Fruit fly (Drosophila melanogaster) whole organism, embryonic: ENCODE measurements around the gene Tyler.

Experiments
- Adf1 ChIP-seq: fragments of 200-800 bp; sonication (Bioruptor generic); IDR thresholded peaks from 2 replicates; pipeline ENCODE4 v1.3.6; 2022; ENCODE audit warnings: missing biosample characterization, missing genetic modification characterization
- Atf6 ChIP-seq: fragments of 200-800 bp; sonication (Bioruptor generic); IDR thresholded peaks from 2 replicates; pipeline ENCODE4 v1.3.6; 2022; ENCODE audit warnings: missing biosample characterization, missing genetic modification characterization
- Awh ChIP-seq: fragments of 200-800 bp; sonication (Bioruptor generic); IDR thresholded peaks from 2 replicates; pipeline ENCODE4, ENCODE4 v1.3.6; 2022; ENCODE audit warnings: missing biosample characterization, missing genetic modification characterization
- Bteb2 ChIP-seq: fragments of 200-800 bp; sonication (Bioruptor generic); optimal IDR thresholded peaks from 2 replicates; lab custom pipeline; 2016; ENCODE audit warnings: missing biosample characterization, missing genetic modification characterization
- CG10267 ChIP-seq: fragments of 200-800 bp; sonication (Bioruptor generic); optimal IDR thresholded peaks from 2 replicates; lab custom pipeline; 2018; ENCODE audit warnings: missing biosample characterization, mild to moderate bottlenecking, missing genetic modification characterization, moderate library complexity
- CG14014 ChIP-seq: fragments of 200-800 bp; sonication (Bioruptor generic); IDR thresholded peaks from 2 replicates; pipeline ENCODE4 v1.3.6; 2022; ENCODE audit warnings: missing biosample characterization, missing genetic modification characterization
- CG14050 ChIP-seq: fragments of 200-800 bp; sonication (Bioruptor generic); IDR thresholded peaks from 3 replicates; pipeline ENCODE4 v1.3.6; 2022; ENCODE audit warnings: missing biosample characterization, missing genetic modification characterization
- CG17829 ChIP-seq: fragments of 200-800 bp; optimal IDR thresholded peaks from 2 replicates; lab custom pipeline; 2019; ENCODE audit warnings: missing biosample characterization, mild to moderate bottlenecking, missing genetic modification characterization, moderate library complexity
- CG18262 ChIP-seq: fragments of 200-800 bp; optimal IDR thresholded peaks from 3 replicates; lab custom pipeline; 2019; ENCODE audit warnings: missing biosample characterization, mild to moderate bottlenecking, missing genetic modification characterization, moderate library complexity
- CG18599 ChIP-seq: fragments of 200-800 bp; sonication (Bioruptor generic); optimal IDR thresholded peaks from 3 replicates; lab custom pipeline; 2017; ENCODE audit warnings: missing biosample characterization, missing genetic modification characterization, mild to moderate bottlenecking, moderate library complexity, missing genetic modification reagents
- CG31441 ChIP-seq: fragments of 200-800 bp; sonication (Bioruptor generic); IDR thresholded peaks from 2 replicates; pipeline ENCODE4 v1.3.6; 2022; ENCODE audit warnings: missing biosample characterization, missing genetic modification characterization
- CG4282 ChIP-seq: fragments of 200-800 bp; sonication (Bioruptor generic); optimal IDR thresholded peaks from 2 replicates; lab custom pipeline; 2016; ENCODE audit warnings: missing biosample characterization, missing genetic modification characterization
- CG5953 ChIP-seq: fragments of 200-800 bp; sonication (Bioruptor generic); IDR thresholded peaks from 2 replicates; pipeline ENCODE4 v1.3.6; 2022; ENCODE audit warnings: missing biosample characterization, missing genetic modification characterization
- CG7271 ChIP-seq: fragments of 200-800 bp; sonication (Bioruptor generic); optimal IDR thresholded peaks from 2 replicates; lab custom pipeline; 2018; ENCODE audit warnings: missing biosample characterization, mild to moderate bottlenecking, missing genetic modification characterization, moderate library complexity
- Elba2 ChIP-seq: fragments of 200-800 bp; sonication (Bioruptor generic); optimal IDR thresholded peaks from 3 replicates; lab custom pipeline; 2016; ENCODE audit warnings: missing biosample characterization, missing genetic modification characterization
- HHEX ChIP-seq: fragments of 200-800 bp; sonication (Bioruptor generic); optimal IDR thresholded peaks from 3 replicates; lab custom pipeline; 2017; ENCODE audit warnings: missing biosample characterization, mild to moderate bottlenecking, missing genetic modification characterization, missing genetic modification reagents
- HLH3B ChIP-seq: fragments of 200-800 bp; sonication (Bioruptor generic); IDR thresholded peaks from 2 replicates; pipeline ENCODE4 v1.3.6; 2022; ENCODE audit warnings: missing biosample characterization, missing genetic modification characterization
- HLH4C ChIP-seq: fragments of 200-800 bp; sonication (Bioruptor generic); IDR thresholded peaks from 3 replicates; pipeline ENCODE4 v1.3.6; 2022; ENCODE audit warnings: missing biosample characterization, missing genetic modification characterization; ENCODE audit not compliant: partially characterized antibody
- HLHmδ ChIP-seq: fragments of 200-800 bp; sonication (Bioruptor generic); optimal IDR thresholded peaks from 2 replicates; lab custom pipeline; 2018; ENCODE audit warnings: missing biosample characterization, mild to moderate bottlenecking, missing genetic modification characterization, moderate library complexity
- Hey ChIP-seq: fragments of 200-800 bp; sonication (Bioruptor generic); optimal IDR thresholded peaks from 3 replicates; lab custom pipeline; 2018; ENCODE audit warnings: missing biosample characterization, mild to moderate bottlenecking, missing genetic modification characterization
- Hr3 ChIP-seq: fragments of 200-800 bp; sonication (Bioruptor generic); optimal IDR thresholded peaks from 3 replicates; lab custom pipeline; 2016; ENCODE audit warnings: missing biosample characterization, missing genetic modification characterization
- MBD-R2 ChIP-seq: fragments of 200-800 bp; sonication (Bioruptor generic); IDR thresholded peaks from 2 replicates; pipeline ENCODE4 v1.3.6; 2022; ENCODE audit warnings: missing biosample characterization, missing genetic modification characterization
- NC2α ChIP-seq: fragments of 200-800 bp; sonication (Bioruptor generic); optimal IDR thresholded peaks from 2 replicates; lab custom pipeline; 2016; ENCODE audit warnings: missing biosample characterization, missing genetic modification characterization
- Neu2 ChIP-seq: fragments of 200-800 bp; sonication (Bioruptor generic); optimal IDR thresholded peaks from 3 replicates; lab custom pipeline; 2016; ENCODE audit warnings: missing biosample characterization, missing genetic modification characterization, borderline replicate concordance
- Optix ChIP-seq: fragments of 200-800 bp; sonication (Bioruptor generic); IDR thresholded peaks from 3 replicates; pipeline ENCODE4 v1.3.6; 2022; ENCODE audit warnings: missing biosample characterization, missing genetic modification characterization
- Sox100B ChIP-seq: fragments of 200-800 bp; sonication (Bioruptor generic); optimal IDR thresholded peaks from 3 replicates; lab custom pipeline; 2018; ENCODE audit warnings: missing biosample characterization, mild to moderate bottlenecking, missing genetic modification characterization
- Sry-β ChIP-seq: fragments of 200-800 bp; sonication (Bioruptor generic); optimal IDR thresholded peaks from 2 replicates; lab custom pipeline; 2018; ENCODE audit warnings: missing biosample characterization, mild to moderate bottlenecking, missing genetic modification characterization, moderate library complexity
- Ssrp ChIP-seq: fragments of 200-800 bp; sonication (Bioruptor generic); optimal IDR thresholded peaks from 2 replicates; lab custom pipeline; 2018; ENCODE audit warnings: missing biosample characterization, mild to moderate bottlenecking, missing genetic modification characterization, moderate library complexity
- TFAM ChIP-seq: fragments of 200-800 bp; sonication (Bioruptor generic); optimal IDR thresholded peaks from 2 replicates; lab custom pipeline; 2017; ENCODE audit warnings: missing biosample characterization, missing genetic modification characterization, inconsistent platforms
- Taf1 ChIP-seq: fragments of 200-800 bp; sonication (Bioruptor generic); IDR thresholded peaks from 2 replicates; pipeline ENCODE4 v1.3.6; 2022; ENCODE audit warnings: missing biosample characterization, missing genetic modification characterization
- br ChIP-seq: fragments of >200 bp; optimal IDR thresholded peaks from 2 replicates; lab custom pipeline; 2017
- cg ChIP-seq: fragments of 200-800 bp; sonication (Bioruptor generic); optimal IDR thresholded peaks from 3 replicates; lab custom pipeline; 2019; ENCODE audit warnings: missing biosample characterization, mild to moderate bottlenecking, missing genetic modification characterization, moderate library complexity
- chm ChIP-seq: fragments of 200-800 bp; sonication (Bioruptor generic); IDR thresholded peaks from 2 replicates; pipeline ENCODE4 v1.3.6; 2022; ENCODE audit warnings: missing biosample characterization, missing genetic modification characterization
- crp ChIP-seq, 2 experiments: fragments of 200-800 bp; sonication (Bioruptor generic); optimal IDR thresholded peaks; 2 replicates in 1 of 2; 3 replicates in 1 of 2; lab custom pipeline; 2017; ENCODE audit warnings: missing biosample characterization in 2 of 2, missing genetic modification characterization in 2 of 2, mild to moderate bottlenecking in 1 of 2, moderate library complexity in 1 of 2
- cwo ChIP-seq: fragments of 200-800 bp; sonication (Bioruptor generic); optimal IDR thresholded peaks from 3 replicates; lab custom pipeline; 2017; ENCODE audit warnings: missing biosample characterization, missing genetic modification characterization, mild to moderate bottlenecking, moderate library complexity, missing genetic modification reagents
- dysf ChIP-seq: fragments of 200-800 bp; sonication (Bioruptor generic); IDR thresholded peaks from 3 replicates; pipeline ENCODE4 v1.3.6; 2022; ENCODE audit warnings: missing biosample characterization, missing genetic modification characterization
- ham ChIP-seq: fragments of 200-800 bp; sonication (Bioruptor generic); IDR thresholded peaks from 2 replicates; pipeline ENCODE4 v1.3.6; 2022; ENCODE audit warnings: missing biosample characterization, missing genetic modification characterization
- hkb ChIP-seq, 2 experiments: fragments of 200-800 bp in 1 of 2; fragments of >200 bp in 1 of 2; sonication (Bioruptor generic) in 1 of 2; IDR thresholded peaks in 1 of 2; optimal IDR thresholded peaks in 1 of 2; 2 replicates each; pipeline versions ENCODE4 v1.3.6 to Lab custom; 2017 to 2022; ENCODE audit warnings: missing biosample characterization in 1 of 2, missing genetic modification characterization in 1 of 2
- ind ChIP-seq: fragments of 200-800 bp; sonication (Bioruptor generic); optimal IDR thresholded peaks from 3 replicates; lab custom pipeline; 2016; ENCODE audit warnings: missing biosample characterization, missing genetic modification characterization
- jing ChIP-seq: fragments of 200-800 bp; sonication (Bioruptor generic); optimal IDR thresholded peaks from 2 replicates; lab custom pipeline; 2018; ENCODE audit warnings: missing biosample characterization, mild to moderate bottlenecking, missing genetic modification characterization
- luna ChIP-seq: fragments of 200-800 bp; sonication (Bioruptor generic); optimal IDR thresholded peaks from 2 replicates; lab custom pipeline; 2016; ENCODE audit warnings: missing biosample characterization, missing genetic modification characterization
- nmo ChIP-seq: fragments of 200-800 bp; sonication (Bioruptor generic); optimal IDR thresholded peaks from 2 replicates; lab custom pipeline; 2018; ENCODE audit warnings: missing biosample characterization, mild to moderate bottlenecking, missing genetic modification characterization, moderate library complexity
- nom ChIP-seq: fragments of 200-800 bp; sonication (Bioruptor generic); optimal IDR thresholded peaks from 2 replicates; lab custom pipeline; 2017; ENCODE audit warnings: missing biosample characterization, missing genetic modification characterization, mild to moderate bottlenecking, moderate library complexity, missing genetic modification reagents
- pho ChIP-seq: fragments of 200-800 bp; sonication (Bioruptor generic); optimal IDR thresholded peaks from 2 replicates; lab custom pipeline; 2016; ENCODE audit warnings: missing biosample characterization, missing genetic modification characterization
- pzg ChIP-seq: fragments of 200-800 bp; sonication (Bioruptor generic); optimal IDR thresholded peaks from 3 replicates; lab custom pipeline; 2018; ENCODE audit warnings: missing biosample characterization, mild to moderate bottlenecking, missing genetic modification characterization, moderate library complexity
- rib ChIP-seq: fragments of 200-800 bp; sonication (Bioruptor generic); IDR thresholded peaks from 2 replicates; pipeline ENCODE4 v1.3.6; 2022; ENCODE audit warnings: missing biosample characterization, missing genetic modification characterization
- sd ChIP-seq: fragments of 200-800 bp; sonication (Bioruptor generic); optimal IDR thresholded peaks from 3 replicates; lab custom pipeline; 2018; ENCODE audit warnings: missing biosample characterization, mild to moderate bottlenecking, missing genetic modification characterization, moderate library complexity
- sisA ChIP-seq: fragments of 200-800 bp; sonication (Bioruptor generic); IDR thresholded peaks from 2 replicates; pipeline ENCODE4 v1.3.6; 2022; ENCODE audit warnings: missing biosample characterization, missing genetic modification characterization
- trh ChIP-seq: fragments of 200-800 bp; sonication (Bioruptor generic); optimal IDR thresholded peaks from 2 replicates; lab custom pipeline; 2016; ENCODE audit warnings: missing biosample characterization, missing genetic modification characterization
- usp ChIP-seq: fragments of >200 bp; optimal IDR thresholded peaks from 2 replicates; lab custom pipeline; 2017; ENCODE audit warnings: missing biosample characterization, missing genetic modification characterization
- zen2 ChIP-seq: fragments of 200-800 bp; sonication (Bioruptor generic); IDR thresholded peaks from 3 replicates; pipeline ENCODE4 v1.3.6; 2022; ENCODE audit warnings: missing biosample characterization, missing genetic modification characterization; ENCODE audit not compliant: partially characterized antibody

The Tyler gene

DNA sequence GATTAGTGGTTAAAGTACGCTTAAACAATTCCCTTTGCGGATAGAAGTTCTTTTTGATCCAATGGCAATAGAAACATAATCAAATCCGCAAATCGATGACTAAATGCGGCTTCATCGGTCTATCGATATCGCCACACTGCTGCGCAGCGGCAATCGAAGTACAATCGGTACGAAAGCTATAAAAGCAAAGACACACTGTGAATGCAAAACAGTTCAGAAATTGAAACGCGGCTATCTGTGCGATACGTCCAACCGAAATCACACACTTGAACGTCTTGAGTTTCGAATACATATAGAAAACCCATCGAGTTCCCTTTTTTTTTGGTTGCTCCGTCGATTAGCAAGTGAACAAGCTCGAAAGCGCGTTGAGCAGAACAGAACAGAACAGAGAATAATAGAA lies 6.3 kb upstream of the Tyler start, which contains the start of gene CG14207 (continued):
- TF ChIP-seq Adf1 (GFP tag; lab: Robert Waterston, UW): peak; percentile 29; the same call in 1 of the 2 replicates
- no peak for TF ChIP-seq crp (GFP tag; optimal IDR thresholded peaks at IDR 0.05; lab: Kevin White, UChicago)
- peak; percentile 54; the same call in 1 of the 2 replicates for TF ChIP-seq rib (GFP tag; lab: Robert Waterston, UW)
- peak; percentile 67 for TF ChIP-seq zen2 (GFP tag; lab: Robert Waterston, UW)
- TF ChIP-seq Hey (tag; lab: Kevin White, UChicago): no peak
- TF ChIP-seq ind (GFP tag; lab: Kevin White, UChicago): no peak
- no peak for TF ChIP-seq hkb (optimal IDR thresholded peaks at IDR 0.05; lab: Kevin White, UChicago)
- TF ChIP-seq hkb (GFP tag; IDR thresholded peaks at IDR 0.05; lab: Robert Waterston, UW): no peak
- no peak for TF ChIP-seq TFAM
- TF ChIP-seq usp (GFP tag; lab: Kevin White, UChicago): no peak
- TF ChIP-seq Awh (GFP tag; lab: Robert Waterston, UW): no peak
- TF ChIP-seq ham (GFP tag; lab: Robert Waterston, UW): no peak
- no peak for TF ChIP-seq nmo
- peak; percentile 51 for TF ChIP-seq pzg (GFP tag; lab: Kevin White, UChicago)
- TF ChIP-seq CG17829: no peak
- peak; percentile 21; the same call in 1 of the 2 replicates for TF ChIP-seq MBD-R2 (GFP tag; lab: Robert Waterston, UW)
- no peak; the same call in 1 of the 2 replicates for TF ChIP-seq CG5953 (GFP tag; lab: Robert Waterston, UW)
- TF ChIP-seq Sox100B (GFP tag; lab: Kevin White, UChicago): no peak
- TF ChIP-seq CG10267 (tag; lab: Kevin White, UChicago): no peak
- TF ChIP-seq Ssrp (tag; lab: Kevin White, UChicago): no peak
- TF ChIP-seq Atf6: peak; percentile 32
- peak; percentile 4 for TF ChIP-seq sd (tag; lab: Kevin White, UChicago)
- no peak for TF ChIP-seq jing
- no peak for TF ChIP-seq Elba2 (GFP tag; lab: Kevin White, UChicago)
- no peak for TF ChIP-seq trh
- peak; percentile 35; the same call in 1 of the 2 replicates for TF ChIP-seq CG14014
- TF ChIP-seq dysf (GFP tag; lab: Robert Waterston, UW): no peak
- no peak for TF ChIP-seq Neu2 (GFP tag; lab: Kevin White, UChicago)
- TF ChIP-seq Taf1 (GFP tag; lab: Robert Waterston, UW): no peak
- TF ChIP-seq CG7271 (tag; lab: Kevin White, UChicago): no peak
- no peak for TF ChIP-seq pho (GFP tag; lab: Kevin White, UChicago)
- TF ChIP-seq CG31441 (GFP tag; lab: Robert Waterston, UW): 0 out of 2 replicates have a peak, but pooled peaks have one; percentile 14
- no peak for TF ChIP-seq luna (GFP tag; lab: Kevin White, UChicago)
- TF ChIP-seq CG18599: no peak
- no peak for TF ChIP-seq sisA (GFP tag; lab: Robert Waterston, UW)
- peak; percentile 61; the same call in 1 of the 2 replicates for TF ChIP-seq chm (GFP tag; lab: Robert Waterston, UW)
- no peak for TF ChIP-seq Sry-β (GFP tag; lab: Kevin White, UChicago)
- TF ChIP-seq cwo (GFP tag; lab: Kevin White, UChicago): no peak
- peak; percentile 0 for TF ChIP-seq cg (GFP tag; lab: Kevin White, UChicago)
- no peak for TF ChIP-seq HLHmδ
- peak; percentile 44 for TF ChIP-seq HHEX (GFP tag; lab: Kevin White, UChicago)
- no peak for TF ChIP-seq CG14050 (GFP tag; lab: Robert Waterston, UW)
- no peak for TF ChIP-seq NC2α (GFP tag; lab: Kevin White, UChicago)
- TF ChIP-seq Bteb2 (GFP tag; lab: Kevin White, UChicago): no peak
- TF ChIP-seq Hr3: no peak
- TF ChIP-seq br: no peak
- no peak for TF ChIP-seq nom (GFP tag; lab: Kevin White, UChicago)
- no peak for TF ChIP-seq Optix
- TF ChIP-seq CG18262 (tag; lab: Kevin White, UChicago): no peak
- no peak for TF ChIP-seq HLH3B (GFP tag; lab: Robert Waterston, UW)
- TF ChIP-seq HLH4C (GFP tag; lab: Robert Waterston, UW): peak; percentile 88
- no peak for TF ChIP-seq CG4282 (GFP tag; lab: Kevin White, UChicago)
